Fruit fly (Drosophila melanogaster): ENCODE measurements around the gene CG8036.

CG8036 gene

dm6 chr3R:8619089-8619488, 48.6 kb upstream of the CG8036 start (continued):
- no peak for TF ChIP-seq CG6791 (GFP tag; IDR thresholded peaks at IDR 0.05; ENCODE audit: partially characterized antibody)
- no peak for TF ChIP-seq CG18476 (GFP tag; optimal IDR thresholded peaks at IDR 0.05)
- no peak for TF ChIP-seq Max (GFP tag; optimal IDR thresholded peaks at IDR 0.05)
- no peak for TF ChIP-seq CG1233 (GFP tag; optimal IDR thresholded peaks at IDR 0.05)
- no peak for TF ChIP-seq Atf3 (GFP tag; optimal IDR thresholded peaks at IDR 0.05)
- no peak for TF ChIP-seq chn (GFP tag; optimal IDR thresholded peaks at IDR 0.05)
- TF ChIP-seq CG12236 (GFP tag; optimal IDR thresholded peaks at IDR 0.05): no peak
- no peak for TF ChIP-seq CG14667 (GFP tag; IDR thresholded peaks at IDR 0.05)
- TF ChIP-seq ash1 (GFP tag; optimal IDR thresholded peaks at IDR 0.05): no peak
- no peak for TF ChIP-seq inv (GFP tag; IDR thresholded peaks at IDR 0.05; ENCODE audit: partially characterized antibody)
- no peak for TF ChIP-seq YL-1 (GFP tag; optimal IDR thresholded peaks at IDR 0.05)
- no peak for TF ChIP-seq CG7786 (GFP tag; optimal IDR thresholded peaks at IDR 0.05)
- TF ChIP-seq CG6765 (GFP tag; optimal IDR thresholded peaks at IDR 0.05): no peak
- peak; percentile 35 for TF ChIP-seq CG9215 (GFP tag; IDR thresholded peaks at IDR 0.05)
- no peak for TF ChIP-seq her (GFP tag; optimal IDR thresholded peaks at IDR 0.05)
- no peak for TF ChIP-seq ssp (GFP tag; IDR thresholded peaks at IDR 0.05)
- TF ChIP-seq Hand (GFP tag; optimal IDR thresholded peaks at IDR 0.05): no peak
- TF ChIP-seq Sox102F (GFP tag; optimal IDR thresholded peaks at IDR 0.05): peak; percentile 14
- no peak for TF ChIP-seq knrl (GFP tag; IDR thresholded peaks at IDR 0.05; ENCODE audit: partially characterized antibody)
- no peak for TF ChIP-seq CG12219 (GFP tag; optimal IDR thresholded peaks at IDR 0.05)
- TF ChIP-seq CG7745 (tag; optimal IDR thresholded peaks at IDR 0.05): no peak
- TF ChIP-seq lab (GFP tag; optimal IDR thresholded peaks at IDR 0.05): peak; percentile 42
- TF ChIP-seq oc (tag; optimal IDR thresholded peaks at IDR 0.05): no peak
- TF ChIP-seq Fer1 (GFP tag; optimal IDR thresholded peaks at IDR 0.05): no peak
- TF ChIP-seq Dp (GFP tag; optimal IDR thresholded peaks at IDR 0.05): no peak
- TF ChIP-seq CG11695 (GFP tag; IDR thresholded peaks at IDR 0.05): no peak
- TF ChIP-seq fd102C (GFP tag; optimal IDR thresholded peaks at IDR 0.05): no peak
- no peak for TF ChIP-seq luna (GFP tag; optimal IDR thresholded peaks at IDR 0.05)
- no peak for TF ChIP-seq CG15269 (tag; optimal IDR thresholded peaks at IDR 0.05)
- no peak for TF ChIP-seq cas (GFP tag; IDR thresholded peaks at IDR 0.05)
- TF ChIP-seq CG10431 (GFP tag; optimal IDR thresholded peaks at IDR 0.05): no peak
- TF ChIP-seq gem (tag; optimal IDR thresholded peaks at IDR 0.05): peak; percentile 18
- TF ChIP-seq odd (GFP tag; optimal IDR thresholded peaks at IDR 0.05): no peak
- TF ChIP-seq nau (GFP tag; optimal IDR thresholded peaks at IDR 0.05): peak; percentile 11
- no peak for TF ChIP-seq CG15479 (GFP tag; optimal IDR thresholded peaks at IDR 0.05)
- no peak for TF ChIP-seq CG7271 (tag; optimal IDR thresholded peaks at IDR 0.05)
- TF ChIP-seq Fer3 (tag; optimal IDR thresholded peaks at IDR 0.05): peak; percentile 14
- no peak for TF ChIP-seq pzg (GFP tag; optimal IDR thresholded peaks at IDR 0.05)
- TF ChIP-seq Hsf (GFP tag; optimal IDR thresholded peaks at IDR 0.05): no peak
- TF ChIP-seq CG31441 (GFP tag; IDR thresholded peaks at IDR 0.05): peak; percentile 43
- no peak for TF ChIP-seq CG17361 (GFP tag; IDR thresholded peaks at IDR 0.05)
- no peak for TF ChIP-seq ham (GFP tag; IDR thresholded peaks at IDR 0.05)
- TF ChIP-seq CG7556 (GFP tag; optimal IDR thresholded peaks at IDR 0.05): no peak
- no peak for TF ChIP-seq vnd (GFP tag; IDR thresholded peaks at IDR 0.05; ENCODE audit: partially characterized antibody)
- TF ChIP-seq ase (GFP tag; IDR thresholded peaks at IDR 0.05): no peak
- TF ChIP-seq CG5953 (GFP tag; IDR thresholded peaks at IDR 0.05): no peak
- TF ChIP-seq az2 (GFP tag; optimal IDR thresholded peaks at IDR 0.05): no peak
- TF ChIP-seq dpn (GFP tag; optimal IDR thresholded peaks at IDR 0.05): no peak
- TF ChIP-seq NFAT (GFP tag; IDR thresholded peaks at IDR 0.05): no peak
- TF ChIP-seq nerfin-1 (tag; optimal IDR thresholded peaks at IDR 0.05): no peak
- no peak for TF ChIP-seq wdn (GFP tag; IDR thresholded peaks at IDR 0.05)

Data from whole organism, embryonic.